Worm (Caenorhabditis elegans) whole organism, early embryonic: Measurements from ENCODE around the gene cest-16.

Experiments used
- B0310.2 ChIP-seq: sonication (generic microtip); optimal IDR thresholded peaks from 2 replicates; lab custom pipeline; 2016; ENCODE audit warnings: mild to moderate bottlenecking, missing genetic modification characterization, missing compliant biosample characterization
- F13C5.2 ChIP-seq: sonication (generic microtip); optimal IDR thresholded peaks from 2 replicates; lab custom pipeline; 2017; ENCODE audit warnings: mild to moderate bottlenecking, missing genetic modification characterization, inconsistent platforms, missing compliant biosample characterization
- aly-1 ChIP-seq: sonication (generic microtip); optimal IDR thresholded peaks from 2 replicates; lab custom pipeline; 2016; ENCODE audit warnings: missing genetic modification characterization, missing compliant biosample characterization
- ama-1 ChIP-seq: fragments of 150-350 bp; optimal IDR thresholded peaks from 2 replicates; lab custom pipeline; 2014
- ceh-13 ChIP-seq: fragments of 200-800 bp; sonication (Bioruptor generic); optimal IDR thresholded peaks from 2 replicates; lab custom pipeline; 2018; ENCODE audit warnings: mild to moderate bottlenecking, missing genetic modification characterization, missing compliant biosample characterization
- ceh-36 ChIP-seq: sonication (generic microtip); optimal IDR thresholded peaks from 2 replicates; lab custom pipeline; 2016; ENCODE audit warnings: missing genetic modification characterization, inconsistent platforms, missing compliant biosample characterization
- ets-7 ChIP-seq: sonication (generic microtip); optimal IDR thresholded peaks from 2 replicates; lab custom pipeline; 2016; ENCODE audit warnings: missing genotype, missing genetic modification characterization, missing compliant biosample characterization
- flt-1 ChIP-seq: fragments of 200-800 bp; sonication (Bioruptor generic); IDR thresholded peaks from 2 replicates; pipeline ENCODE4 v1.3.6; 2022; ENCODE audit warnings: missing genetic modification characterization, missing compliant biosample characterization
- hmbx-1 ChIP-seq: sonication (generic microtip); optimal IDR thresholded peaks from 2 replicates; lab custom pipeline; 2016; ENCODE audit warnings: mild to moderate bottlenecking, missing genetic modification characterization, missing compliant biosample characterization
- hmg-4 ChIP-seq: fragments of 200-800 bp; sonication (Bioruptor generic); optimal IDR thresholded peaks from 2 replicates; lab custom pipeline; 2018; ENCODE audit warnings: mild to moderate bottlenecking, missing genetic modification characterization, missing compliant biosample characterization
- hnd-1 ChIP-seq: sonication (generic microtip); optimal IDR thresholded peaks from 2 replicates; lab custom pipeline; 2016; ENCODE audit warnings: missing genetic modification characterization, missing compliant biosample characterization
- pes-1 ChIP-seq: fragments of 200-800 bp; sonication (Bioruptor generic); IDR thresholded peaks from 2 replicates; pipeline ENCODE4 v1.3.6; 2022; ENCODE audit warnings: missing genetic modification reagents, missing genetic modification characterization, missing compliant biosample characterization
- scrt-1 ChIP-seq: fragments of 200-800 bp; sonication (Bioruptor generic); IDR thresholded peaks from 2 replicates; pipeline ENCODE4 v1.3.6; 2022; ENCODE audit warnings: missing genetic modification characterization, missing compliant biosample characterization
- sea-1 ChIP-seq: fragments of 200-800 bp; sonication (Bioruptor generic); conservative IDR thresholded peaks from 2 replicates; pipeline ENCODE4 v1.3.6; 2022; ENCODE audit warnings: missing genetic modification characterization, missing compliant biosample characterization
- tbx-11 ChIP-seq: fragments of 200-800 bp; sonication (Bioruptor generic); IDR thresholded peaks from 2 replicates; pipeline ENCODE4 v1.3.6; 2022; ENCODE audit warnings: missing genetic modification characterization, missing compliant biosample characterization
- tbx-37 ChIP-seq: fragments of 200-800 bp; sonication (Bioruptor generic); conservative IDR thresholded peaks from 2 replicates; pipeline ENCODE4 v1.3.6; 2022; ENCODE audit warnings: missing genetic modification reagents, missing genetic modification characterization, missing compliant biosample characterization
- tra-4 ChIP-seq: sonication (generic microtip); optimal IDR thresholded peaks from 2 replicates; lab custom pipeline; 2017; ENCODE audit warnings: missing genetic modification characterization, missing compliant biosample characterization

cest-16 gene

ce11 chrX:6276701-6277100, 23.0 kb upstream of the cest-16 start:
- TF ChIP-seq aly-1 (tag; lab: Kevin White, UChicago) (no peak), ets-7 (tag; lab: Kevin White, UChicago) (no peak), ama-1 (no peak), hnd-1 (tag; lab: Kevin White, UChicago) (no peak), tra-4 (tag; lab: Kevin White, UChicago) (no peak), tbx-37 (no peak), hmg-4 (GFP tag; lab: Kevin White, UChicago) (no peak), hmbx-1 (tag; lab: Kevin White, UChicago) (no peak), pes-1 (GFP tag; lab: Robert Waterston, UW) (no peak), ceh-36 (tag; lab: Kevin White, UChicago) (no peak), sea-1 (GFP tag; lab: Robert Waterston, UW) (no peak)

DNA sequence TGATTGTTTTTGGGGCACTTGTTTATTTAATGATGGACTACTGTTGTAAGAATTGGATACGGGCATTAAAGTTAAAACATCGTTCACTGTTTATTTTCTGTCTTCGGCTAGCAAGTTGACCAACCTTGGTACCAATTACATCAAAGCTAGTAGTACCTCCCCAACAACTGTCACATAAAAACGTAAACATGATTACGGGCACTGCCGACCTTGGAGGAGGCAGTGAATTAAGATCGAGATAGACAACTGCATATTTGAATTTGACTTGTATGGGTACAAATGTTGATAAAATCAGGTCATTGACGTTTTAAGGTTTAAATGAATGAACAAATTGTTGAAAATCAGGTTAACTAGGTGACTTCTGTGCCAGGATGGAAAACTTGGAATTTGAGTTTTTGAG, 22.5 kb upstream of the cest-16 start:
- TF ChIP-seq pes-1 (GFP tag; lab: Robert Waterston, UW), result no peak
- no peak for TF ChIP-seq ama-1
- no peak for TF ChIP-seq ceh-13 (GFP tag; lab: Kevin White, UChicago)
- no peak for TF ChIP-seq F13C5.2 (tag; lab: Kevin White, UChicago)
- no peak for TF ChIP-seq aly-1 (tag; lab: Kevin White, UChicago)
- TF ChIP-seq B0310.2 (tag; lab: Kevin White, UChicago), result no peak
- TF ChIP-seq scrt-1 (GFP tag; lab: Robert Waterston, UW), result no peak
- TF ChIP-seq ceh-36 (tag; lab: Kevin White, UChicago), result no peak
- TF ChIP-seq tra-4 (tag; lab: Kevin White, UChicago), result no peak
- TF ChIP-seq hnd-1 (tag; lab: Kevin White, UChicago), result no peak
- no peak for TF ChIP-seq ets-7 (tag; lab: Kevin White, UChicago)

DNA sequence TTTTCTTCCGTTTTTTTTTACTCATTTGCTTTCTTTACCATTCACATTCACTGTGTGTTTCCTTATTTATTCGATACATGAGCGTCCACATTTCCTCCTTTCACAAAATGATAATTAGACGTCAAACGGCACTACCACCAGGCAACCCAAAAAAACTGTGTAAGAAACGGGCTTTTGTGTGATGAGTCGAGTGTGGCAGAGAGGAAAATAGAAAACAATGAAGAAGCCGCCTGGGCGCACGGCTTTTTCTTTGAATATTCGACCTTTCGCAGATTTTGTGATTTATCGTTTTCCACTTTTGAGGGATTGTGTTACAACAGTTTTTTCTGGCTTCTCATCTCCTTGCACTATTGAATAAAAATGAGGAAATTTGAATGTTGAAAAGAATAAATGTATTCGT, 21.4 kb upstream of the cest-16 start:
- TF ChIP-seq flt-1, result no peak
- no peak for TF ChIP-seq ceh-36 (tag; lab: Kevin White, UChicago)
- TF ChIP-seq scrt-1 (GFP tag; lab: Robert Waterston, UW), result no peak
- no peak for TF ChIP-seq sea-1 (GFP tag; lab: Robert Waterston, UW)
- TF ChIP-seq tra-4 (tag; lab: Kevin White, UChicago), result no peak
- TF ChIP-seq aly-1 (tag; lab: Kevin White, UChicago), result no peak
- TF ChIP-seq F13C5.2 (tag; lab: Kevin White, UChicago), result no peak
- TF ChIP-seq ets-7 (tag; lab: Kevin White, UChicago), result no peak
- no peak for TF ChIP-seq tbx-37
- TF ChIP-seq pes-1 (GFP tag; lab: Robert Waterston, UW), result no peak
- no peak for TF ChIP-seq hmbx-1 (tag; lab: Kevin White, UChicago)
- no peak for TF ChIP-seq ama-1
- no peak for TF ChIP-seq B0310.2 (tag; lab: Kevin White, UChicago)
- TF ChIP-seq hnd-1 (tag; lab: Kevin White, UChicago), result no peak
- no peak for TF ChIP-seq tbx-11 (GFP tag; lab: Robert Waterston, UW)
- no peak for TF ChIP-seq hmg-4 (GFP tag; lab: Kevin White, UChicago)
- no peak for TF ChIP-seq ceh-13 (GFP tag; lab: Kevin White, UChicago)

DNA sequence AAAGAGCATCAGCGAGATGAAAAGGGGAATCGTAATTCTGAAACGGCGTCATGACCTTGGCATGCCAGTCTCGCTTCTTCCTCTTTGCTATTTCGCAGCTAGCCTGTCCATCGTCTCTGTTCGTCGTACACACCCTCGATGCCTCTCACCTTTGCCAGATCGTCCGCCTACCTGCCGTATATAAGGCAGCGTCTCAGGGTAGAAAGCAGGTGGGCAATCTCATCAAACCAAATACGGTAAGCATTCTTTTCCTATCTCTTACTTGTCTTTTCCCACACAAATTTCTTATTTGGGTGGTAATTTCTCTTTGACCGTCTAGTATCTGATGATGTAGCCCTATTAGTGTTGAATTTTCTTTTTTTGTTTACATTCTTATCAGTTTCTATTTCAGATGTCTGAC, 20.1 kb upstream of the cest-16 start, which contains the start of gene col-166:
col-166 (plus strand) TSS at position 392 of the 400 bp plus-strand sequence.
- TF ChIP-seq flt-1 (no peak), hnd-1 (tag; lab: Kevin White, UChicago) (no peak), tbx-37 (no peak), B0310.2 (tag; lab: Kevin White, UChicago) (no peak), sea-1 (GFP tag; lab: Robert Waterston, UW) (no peak), tbx-11 (GFP tag; lab: Robert Waterston, UW) (no peak), hmg-4 (GFP tag; lab: Kevin White, UChicago) (no peak), tra-4 (tag; lab: Kevin White, UChicago) (no peak), pes-1 (GFP tag; lab: Robert Waterston, UW) (no peak), ama-1 (no peak), F13C5.2 (tag; lab: Kevin White, UChicago) (no peak), aly-1 (tag; lab: Kevin White, UChicago) (no peak), ets-7 (tag; lab: Kevin White, UChicago) (no peak), hmbx-1 (tag; lab: Kevin White, UChicago) (no peak), scrt-1 (GFP tag; lab: Robert Waterston, UW) (no peak), ceh-13 (GFP tag; lab: Kevin White, UChicago) (no peak), ceh-36 (tag; lab: Kevin White, UChicago) (no peak)

- TF ChIP-seq tra-4 (tag; lab: Kevin White, UChicago), result no peak
- no peak for TF ChIP-seq B0310.2 (tag; lab: Kevin White, UChicago)
- no peak for TF ChIP-seq F13C5.2 (tag; lab: Kevin White, UChicago)
- TF ChIP-seq scrt-1 (GFP tag; lab: Robert Waterston, UW), result no peak
- no peak for TF ChIP-seq ets-7 (tag; lab: Kevin White, UChicago)
- no peak for TF ChIP-seq ceh-36 (tag; lab: Kevin White, UChicago)
- no peak for TF ChIP-seq pes-1 (GFP tag; lab: Robert Waterston, UW)
- no peak for TF ChIP-seq hnd-1 (tag; lab: Kevin White, UChicago)
- TF ChIP-seq ceh-13 (GFP tag; lab: Kevin White, UChicago), result no peak
- TF ChIP-seq hmg-4 (GFP tag; lab: Kevin White, UChicago), result no peak
- no peak for TF ChIP-seq aly-1 (tag; lab: Kevin White, UChicago)
- TF ChIP-seq sea-1 (GFP tag; lab: Robert Waterston, UW), result no peak
- TF ChIP-seq ama-1, result no peak
- TF ChIP-seq hmbx-1 (tag; lab: Kevin White, UChicago), result no peak
- TF ChIP-seq tbx-11 (GFP tag; lab: Robert Waterston, UW), result no peak
Measured at ce11 chrX:6280998-6281397, 18.7 kb upstream of the cest-16 start.

DNA sequence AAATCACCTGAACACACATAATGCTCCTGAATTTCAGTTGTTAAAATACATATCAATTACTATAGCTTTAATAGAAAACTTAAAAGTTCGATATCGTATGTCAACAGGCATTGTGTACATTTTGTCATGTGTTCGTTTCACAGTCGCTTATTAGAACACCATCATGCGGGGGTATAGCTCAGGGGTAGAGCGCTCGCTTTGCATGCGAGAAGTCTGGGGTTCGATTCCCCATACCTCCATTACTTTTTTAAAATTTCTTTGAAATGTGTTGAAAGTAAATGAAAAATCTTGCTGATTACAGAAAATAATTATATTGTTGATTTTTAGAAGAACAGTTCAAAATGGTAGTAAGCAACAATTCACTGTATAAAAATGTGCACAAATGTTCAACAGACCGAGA, 13.6 kb upstream of the cest-16 start:
- no peak for TF ChIP-seq ama-1
- TF ChIP-seq F13C5.2 (tag; lab: Kevin White, UChicago), result no peak
- TF ChIP-seq flt-1, result peak; percentile 71; the same call in 1 of the 2 replicates
- TF ChIP-seq ceh-13 (GFP tag; lab: Kevin White, UChicago), result peak; percentile 63
- no peak for TF ChIP-seq ets-7 (tag; lab: Kevin White, UChicago)
- TF ChIP-seq hmbx-1 (tag; lab: Kevin White, UChicago), result peak; percentile 21
- no peak for TF ChIP-seq aly-1 (tag; lab: Kevin White, UChicago)
- peak; percentile 75 for TF ChIP-seq scrt-1 (GFP tag; lab: Robert Waterston, UW)
- TF ChIP-seq hmg-4 (GFP tag; lab: Kevin White, UChicago), result peak; percentile 23
- no peak for TF ChIP-seq hnd-1 (tag; lab: Kevin White, UChicago)
- peak; percentile 12 for TF ChIP-seq B0310.2 (tag; lab: Kevin White, UChicago)
- peak; percentile 80 for TF ChIP-seq sea-1 (GFP tag; lab: Robert Waterston, UW)
- TF ChIP-seq tbx-11 (GFP tag; lab: Robert Waterston, UW), result peak; percentile 63; the same call in 1 of the 2 replicates
- TF ChIP-seq ceh-36 (tag; lab: Kevin White, UChicago), result peak; percentile 75
- TF ChIP-seq tra-4 (tag; lab: Kevin White, UChicago), result no peak
- peak; percentile 87 for TF ChIP-seq pes-1 (GFP tag; lab: Robert Waterston, UW)
- TF ChIP-seq tbx-37, result peak; percentile 45; the same call in 1 of the 2 replicates
